Worm (Caenorhabditis elegans): ENCODE results near the gene aos-1.

- TF ChIP-seq zag-1 (tag; optimal IDR thresholded peaks at IDR 0.05), result no peak
- TF ChIP-seq fkh-10 (GFP tag; optimal IDR thresholded peaks at IDR 0.05), result no peak
- no peak for TF ChIP-seq pqm-1 (tag; optimal IDR thresholded peaks at IDR 0.05)
- no peak for TF ChIP-seq ctbp-1 (GFP tag; IDR thresholded peaks at IDR 0.05)
- TF ChIP-seq zip-11 (GFP tag; IDR thresholded peaks at IDR 0.05), result no peak
- no peak for TF ChIP-seq unc-62 (GFP tag; optimal IDR thresholded peaks at IDR 0.05 in 1 of 2)
- TF ChIP-seq unc-62 (tag; optimal IDR thresholded peaks at IDR 0.05), result no peak
- TF ChIP-seq nhr-42 (GFP tag; IDR thresholded peaks at IDR 0.05), result no peak
- no peak for TF ChIP-seq spr-3 (GFP tag; optimal IDR thresholded peaks at IDR 0.05)
- no peak for TF ChIP-seq nhr-11 (tag; optimal IDR thresholded peaks at IDR 0.05)
Observed at ce11 chrV:10091152-10091551, 38.9 kb downstream of the aos-1 start, which contains the start of gene R04B5.11.

Data from whole organism, L4 larva.